Worm (Caenorhabditis elegans) whole organism, L3 larva: ENCODE results near the gene D1014.4.

ENCODE experiments used
- aly-2 ChIP-seq: fragments of 150-350 bp; optimal IDR thresholded peaks from 2 replicates; lab custom pipeline; 2014; ENCODE audit warnings: missing biosample characterization, missing genetic modification characterization
- ama-1 ChIP-seq: fragments of 150-350 bp; optimal IDR thresholded peaks from 2 replicates; lab custom pipeline; 2018
- egl-27 ChIP-seq: sonication (generic microtip); optimal IDR thresholded peaks from 4 replicates; lab custom pipeline; 2017; ENCODE audit warnings: missing biosample characterization, missing genetic modification reagents, missing genetic modification characterization
- fkh-10 ChIP-seq: sonication (generic microtip); optimal IDR thresholded peaks from 2 replicates; lab custom pipeline; 2017; ENCODE audit warnings: missing biosample characterization, missing genetic modification reagents, missing genetic modification characterization
- lin-15B ChIP-seq: fragments of 150-350 bp; optimal IDR thresholded peaks from 2 replicates; lab custom pipeline; 2014; ENCODE audit warnings: missing biosample characterization, missing genetic modification characterization
- lin-39 ChIP-seq: fragments of 150-350 bp; optimal IDR thresholded peaks from 2 replicates; lab custom pipeline; 2018; ENCODE audit warnings: missing biosample characterization, missing genetic modification reagents, missing genetic modification characterization
- nfya-1 ChIP-seq: sonication (generic microtip); optimal IDR thresholded peaks from 2 replicates; lab custom pipeline; 2017; ENCODE audit warnings: missing genetic modification characterization, mild to moderate bottlenecking, missing compliant biosample characterization, antibody characterized with exemption, moderate library complexity; ENCODE audit not compliant: insufficient read depth
- nhr-237 ChIP-seq: fragments of 150-350 bp; optimal IDR thresholded peaks from 2 replicates; lab custom pipeline; 2014; ENCODE audit warnings: missing biosample characterization, missing genetic modification characterization
- nhr-28 ChIP-seq: fragments of 150-350 bp; optimal IDR thresholded peaks from 2 replicates; lab custom pipeline; 2014; ENCODE audit warnings: missing biosample characterization, missing genetic modification characterization
- skn-1 ChIP-seq: fragments of 150-350 bp; optimal IDR thresholded peaks from 2 replicates; lab custom pipeline; 2014; ENCODE audit warnings: missing biosample characterization, missing genetic modification characterization
- unc-39 ChIP-seq: sonication (generic microtip); optimal IDR thresholded peaks from 4 replicates; lab custom pipeline; 2017; ENCODE audit warnings: missing biosample characterization, missing genetic modification characterization

DNA sequence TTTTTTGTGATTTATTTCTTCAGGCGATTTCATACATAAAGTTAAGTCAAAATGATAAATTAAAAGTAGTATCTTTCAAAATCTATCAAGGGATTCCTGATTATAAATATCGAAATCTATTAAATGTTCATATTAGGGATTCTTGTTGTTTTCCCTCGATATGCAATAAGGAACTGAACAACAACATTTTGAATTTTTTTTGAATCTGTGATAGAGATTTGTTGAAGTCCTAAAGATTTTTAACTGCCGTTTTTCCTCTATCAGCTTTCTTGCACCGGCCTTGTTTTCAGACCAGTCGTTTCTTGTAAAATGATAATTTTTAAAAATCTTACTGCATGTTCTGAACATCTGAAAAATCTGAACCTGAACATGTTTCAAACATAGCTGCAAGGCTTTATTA is 22.7 kb downstream of the D1014.4 start:
- TF ChIP-seq ama-1 (lab: Kevin White, UChicago) (no peak), nfya-1 (no peak), aly-2 (tag; lab: Kevin White, UChicago) (no peak), lin-15B (no peak), unc-39 (no peak), lin-39 (no peak), egl-27 (tag; lab: Kevin White, UChicago) (no peak), skn-1 (tag; lab: Kevin White, UChicago) (no peak), nhr-28 (tag; lab: Kevin White, UChicago) (no peak), nhr-237 (tag; lab: Kevin White, UChicago) (no peak), fkh-10 (GFP tag; lab: Kevin White, UChicago) (no peak)
